Worm (Caenorhabditis elegans) whole organism, L2 larva: ENCODE results near the gene Y105C5A.1273.
"Not testable (repeated sequence)": the region's sequence is repeated elsewhere in the genome, so short reads cannot be mapped to it uniquely, and the experiment has no call there.

Source experiments
- R02D3.7 ChIP-seq: fragments of 150-350 bp; optimal IDR thresholded peaks from 2 replicates; lab custom pipeline; 2014; ENCODE audit warnings: missing biosample characterization, missing genetic modification characterization
- Y55F3AM.14 ChIP-seq: fragments of 200-800 bp; sonication (Bioruptor generic); optimal IDR thresholded peaks from 2 replicates; lab custom pipeline; 2018; ENCODE audit warnings: mild to moderate bottlenecking, missing genetic modification characterization, missing compliant biosample characterization
- ZK546.5 ChIP-seq: sonication (generic microtip); optimal IDR thresholded peaks from 2 replicates; lab custom pipeline; 2017; ENCODE audit warnings: missing biosample characterization, missing genetic modification characterization
- alr-1 ChIP-seq: fragments of 150-350 bp; optimal IDR thresholded peaks from 2 replicates; lab custom pipeline; 2014; ENCODE audit warnings: missing biosample characterization, missing genetic modification characterization
- ama-1 ChIP-seq: fragments of 150-350 bp; optimal IDR thresholded peaks from 2 replicates; lab custom pipeline; 2018; ENCODE audit warnings: inconsistent platforms
- ceh-16 ChIP-seq: fragments of 150-350 bp; optimal IDR thresholded peaks from 2 replicates; lab custom pipeline; 2014; ENCODE audit warnings: missing biosample characterization, missing genetic modification characterization
- ceh-82 ChIP-seq: fragments of 150-350 bp; optimal IDR thresholded peaks from 2 replicates; lab custom pipeline; 2014; ENCODE audit warnings: missing biosample characterization, missing genetic modification characterization
- egl-27 ChIP-seq: sonication (generic microtip); optimal IDR thresholded peaks from 3 replicates; lab custom pipeline; 2017; ENCODE audit warnings: missing biosample characterization, missing genetic modification reagents, missing genetic modification characterization
- elt-1 ChIP-seq: fragments of 150-350 bp; optimal IDR thresholded peaks from 2 replicates; lab custom pipeline; 2014; ENCODE audit warnings: missing biosample characterization, missing genetic modification characterization
- elt-3 ChIP-seq: sonication (generic microtip); optimal IDR thresholded peaks from 2 replicates; lab custom pipeline; 2017; ENCODE audit warnings: missing biosample characterization, missing genetic modification characterization
- gmeb-1 ChIP-seq: fragments of 150-350 bp; optimal IDR thresholded peaks from 2 replicates; lab custom pipeline; 2014; ENCODE audit warnings: missing biosample characterization, missing genetic modification characterization
- lin-11 ChIP-seq: fragments of 150-350 bp; sonication (generic microtip); optimal IDR thresholded peaks from 2 replicates; lab custom pipeline; 2014; ENCODE audit warnings: missing biosample characterization, missing genetic modification characterization, inconsistent platforms, mixed read lengths
- lin-13 ChIP-seq: fragments of 150-350 bp; optimal IDR thresholded peaks from 2 replicates; lab custom pipeline; 2014; ENCODE audit warnings: missing biosample characterization, missing genetic modification reagents, missing genetic modification characterization
- lin-39 ChIP-seq: fragments of 150-350 bp; optimal IDR thresholded peaks from 2 replicates; lab custom pipeline; 2014; ENCODE audit warnings: missing biosample characterization, missing genetic modification reagents, missing genetic modification characterization
- mab-5 ChIP-seq: fragments of 150-350 bp; optimal IDR thresholded peaks from 2 replicates; lab custom pipeline; 2014; ENCODE audit warnings: missing biosample characterization, missing genetic modification characterization
- mbf-1 ChIP-seq: sonication (generic microtip); optimal IDR thresholded peaks from 2 replicates; lab custom pipeline; 2017; ENCODE audit warnings: missing biosample characterization, missing genetic modification characterization
- mdl-1 ChIP-seq, 2 experiments: fragments of 150-350 bp in 1 of 2; sonication (generic microtip) in 1 of 2; optimal IDR thresholded peaks; 2 replicates each; lab custom pipeline; 2017; ENCODE audit warnings: missing biosample characterization in 2 of 2, missing genetic modification characterization in 2 of 2
- nhr-11 ChIP-seq: fragments of 150-350 bp; optimal IDR thresholded peaks from 2 replicates; lab custom pipeline; 2014; ENCODE audit warnings: missing biosample characterization, missing genetic modification characterization
- nhr-12 ChIP-seq: fragments of 150-350 bp; optimal IDR thresholded peaks from 2 replicates; lab custom pipeline; 2014; ENCODE audit warnings: missing biosample characterization, missing genetic modification characterization
- nhr-129 ChIP-seq: fragments of 150-350 bp; optimal IDR thresholded peaks from 2 replicates; lab custom pipeline; 2014; ENCODE audit warnings: missing biosample characterization, missing genetic modification characterization
- nhr-21 ChIP-seq: fragments of 150-350 bp; optimal IDR thresholded peaks from 2 replicates; lab custom pipeline; 2014; ENCODE audit warnings: missing biosample characterization, missing genetic modification characterization
- nhr-6 ChIP-seq: fragments of 150-350 bp; optimal IDR thresholded peaks from 2 replicates; lab custom pipeline; 2014; ENCODE audit warnings: missing biosample characterization, missing genetic modification characterization
- nhr-77 ChIP-seq: fragments of 150-350 bp; optimal IDR thresholded peaks from 2 replicates; lab custom pipeline; 2014; ENCODE audit warnings: missing biosample characterization, missing genetic modification characterization
- sem-4 ChIP-seq: fragments of 150-350 bp; optimal IDR thresholded peaks from 2 replicates; lab custom pipeline; 2014; ENCODE audit warnings: missing biosample characterization, missing genetic modification reagents, missing genetic modification characterization
- skn-1 ChIP-seq: sonication (generic microtip); optimal IDR thresholded peaks from 2 replicates; lab custom pipeline; 2017; ENCODE audit warnings: missing biosample characterization, missing genetic modification characterization
- sma-9 ChIP-seq, 2 experiments: fragments of 150-350 bp in 1 of 2; sonication (generic microtip) in 1 of 2; optimal IDR thresholded peaks; 2 replicates each; lab custom pipeline; 2014 to 2016; ENCODE audit warnings: missing genetic modification characterization in 2 of 2, mild to moderate bottlenecking in 1 of 2, missing biosample characterization in 1 of 2, missing compliant biosample characterization in 1 of 2, missing genetic modification reagents in 1 of 2, moderate library complexity in 1 of 2
- snpc-4 ChIP-seq: fragments of 150-350 bp; optimal IDR thresholded peaks from 2 replicates; lab custom pipeline; 2014; ENCODE audit warnings: missing biosample characterization, missing genetic modification characterization
- unc-55 ChIP-seq: fragments of 150-350 bp; sonication (generic microtip); optimal IDR thresholded peaks from 3 replicates; lab custom pipeline; 2014; ENCODE audit warnings: missing biosample characterization, missing genetic modification reagents, missing genetic modification characterization
- unc-62 ChIP-seq: fragments of 150-350 bp; optimal IDR thresholded peaks from 2 replicates; lab custom pipeline; 2014; ENCODE audit warnings: missing biosample characterization, missing genetic modification reagents, missing genetic modification characterization
- zag-1 ChIP-seq: fragments of 150-350 bp; optimal IDR thresholded peaks from 2 replicates; lab custom pipeline; 2014; ENCODE audit warnings: missing biosample characterization, missing genetic modification characterization
- ztf-11 ChIP-seq: sonication (generic microtip); optimal IDR thresholded peaks from 2 replicates; lab custom pipeline; 2017; ENCODE audit warnings: missing biosample characterization, missing genetic modification characterization
- ztf-4 ChIP-seq: fragments of 150-350 bp; optimal IDR thresholded peaks from 2 replicates; lab custom pipeline; 2014; ENCODE audit warnings: missing biosample characterization, missing genetic modification characterization

The Y105C5A.1273 gene

DNA sequence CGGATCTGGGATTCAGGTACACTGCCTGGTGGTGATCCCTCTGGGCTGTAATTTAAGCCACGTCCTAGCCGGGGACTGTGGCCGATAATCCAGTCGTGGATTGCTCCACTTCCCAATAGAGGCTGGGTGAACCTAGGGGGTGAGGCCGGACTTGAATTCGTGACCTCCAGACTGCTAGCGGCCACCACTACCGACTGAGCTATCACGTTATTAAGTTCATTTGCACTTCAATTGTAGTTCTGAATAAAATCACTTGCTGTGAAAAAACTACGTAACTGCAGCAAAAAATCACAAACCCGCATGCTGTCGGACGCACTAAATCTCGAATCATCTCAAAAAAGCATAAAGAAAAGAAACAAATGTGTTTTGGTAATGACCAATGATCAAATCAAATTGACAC, at the start of gene Y105C5A.1273:
Gene Y105C5A.1273, plus strand, starts transcription at position 301 of the 400 bp plus-strand sequence.
- TF ChIP-seq ceh-16, sem-4, lin-11 (tag; lab: Kevin White, UChicago): not testable (repeated sequence)

DNA sequence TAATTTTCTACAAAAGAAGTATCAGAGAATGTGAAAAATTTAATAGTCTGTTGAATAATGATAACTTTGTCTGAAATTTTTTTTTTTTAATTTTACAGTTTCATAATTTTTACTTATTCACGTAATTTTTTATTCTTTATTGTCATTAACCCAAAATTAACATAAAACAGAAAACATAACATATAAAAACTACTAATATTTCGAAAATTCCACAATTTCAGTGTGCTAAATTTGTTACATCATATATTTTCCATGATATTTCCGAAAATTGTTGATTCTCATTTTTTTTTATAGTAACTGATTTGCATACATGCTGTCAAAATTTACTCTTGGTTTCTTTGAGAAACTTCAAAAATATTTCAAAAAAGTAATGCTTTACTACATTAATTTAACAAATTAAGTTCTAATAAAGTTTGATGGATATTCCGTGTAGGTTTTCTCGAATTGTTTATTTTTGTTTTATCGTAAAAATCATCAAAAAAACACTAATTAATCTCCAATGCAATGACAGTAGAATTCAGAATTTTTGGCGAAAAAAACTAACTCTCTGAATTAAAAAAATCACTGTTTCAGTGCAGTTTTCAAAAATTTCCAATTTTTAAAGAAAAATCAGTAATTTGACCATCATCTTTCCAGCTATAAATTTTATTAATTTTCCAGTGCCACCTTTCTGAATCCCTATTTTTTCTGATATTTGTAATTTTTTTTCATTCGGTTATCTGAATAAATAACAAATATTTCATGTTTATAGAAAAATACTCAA, 40.8 kb upstream of the Y105C5A.1273 start:
- TF ChIP-seq snpc-4 (no peak), lin-11 (tag; lab: Kevin White, UChicago) (no peak), lin-13 (no peak), mdl-1 (tag; optimal IDR thresholded peaks at IDR 0.05; lab: Kevin White, UChicago) (no peak), elt-3 (tag; lab: Kevin White, UChicago) (no peak), egl-27 (tag; lab: Kevin White, UChicago) (no peak), nhr-21 (tag; lab: Kevin White, UChicago) (no peak), alr-1 (no peak), zag-1 (tag; lab: Kevin White, UChicago) (no peak), nhr-12 (tag; lab: Kevin White, UChicago) (no peak), R02D3.7 (tag; lab: Kevin White, UChicago) (no peak), mab-5 (no peak)

DNA sequence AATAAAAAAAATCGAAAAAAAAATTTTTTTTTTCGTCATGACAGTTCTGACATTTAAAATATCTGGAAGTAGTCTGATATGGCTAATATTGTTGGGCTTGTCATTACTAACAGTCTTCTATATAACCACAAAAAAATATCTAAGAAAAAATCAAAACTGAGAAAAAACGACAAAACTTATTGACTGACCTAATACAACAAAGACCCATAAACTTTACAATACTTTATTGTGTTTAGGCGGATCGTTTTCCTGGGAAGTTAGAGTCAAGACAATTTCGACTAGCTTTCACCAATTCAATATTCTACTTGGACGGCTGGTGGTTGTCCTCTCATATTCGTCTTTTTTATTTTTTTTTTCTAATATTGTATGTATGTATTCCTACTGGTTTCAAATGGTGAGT, 38.8 kb upstream of the Y105C5A.1273 start, which contains the start of gene Y105C5A.1285:
Gene Y105C5A.1285, plus strand, starts transcription at position 301 of the 400 bp plus-strand sequence.
- not testable (repeated sequence) for TF ChIP-seq ztf-4 (tag; lab: Kevin White, UChicago); nhr-6; snpc-4

DNA sequence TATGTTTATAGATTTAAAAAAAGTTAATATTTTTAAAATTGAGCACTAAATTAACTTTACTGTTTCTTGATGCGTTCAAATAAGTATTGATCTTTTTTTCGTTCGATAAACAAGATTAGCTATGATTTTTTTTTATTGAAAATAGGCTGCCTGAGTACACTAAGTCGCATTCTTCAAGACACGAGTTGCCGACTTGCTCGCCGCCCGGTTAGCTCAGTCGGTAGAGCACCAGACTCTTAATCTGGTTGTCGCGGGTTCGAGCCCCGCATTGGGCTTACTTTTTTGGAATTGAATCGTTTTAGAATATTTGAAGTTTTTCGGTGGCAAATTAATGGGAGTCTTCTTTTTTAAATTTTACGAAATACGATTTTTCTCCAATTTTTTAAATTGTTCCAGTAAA, 2.3 kb downstream of the Y105C5A.1273 start:
- TF ChIP-seq R02D3.7 (tag; lab: Kevin White, UChicago) (no peak), elt-1 (tag; lab: Kevin White, UChicago) (no peak), mab-5 (no peak), ceh-82 (tag; lab: Kevin White, UChicago) (no peak), snpc-4 (no peak), nhr-129 (tag; lab: Kevin White, UChicago) (no peak), unc-55 (GFP tag; lab: Kevin White, UChicago) (no peak), nhr-12 (tag; lab: Kevin White, UChicago) (no peak), unc-62 (GFP tag; lab: Kevin White, UChicago) (no peak), lin-39 (tag; lab: Kevin White, UChicago) (no peak), Y55F3AM.14 (GFP tag; lab: Kevin White, UChicago) (no peak)

DNA sequence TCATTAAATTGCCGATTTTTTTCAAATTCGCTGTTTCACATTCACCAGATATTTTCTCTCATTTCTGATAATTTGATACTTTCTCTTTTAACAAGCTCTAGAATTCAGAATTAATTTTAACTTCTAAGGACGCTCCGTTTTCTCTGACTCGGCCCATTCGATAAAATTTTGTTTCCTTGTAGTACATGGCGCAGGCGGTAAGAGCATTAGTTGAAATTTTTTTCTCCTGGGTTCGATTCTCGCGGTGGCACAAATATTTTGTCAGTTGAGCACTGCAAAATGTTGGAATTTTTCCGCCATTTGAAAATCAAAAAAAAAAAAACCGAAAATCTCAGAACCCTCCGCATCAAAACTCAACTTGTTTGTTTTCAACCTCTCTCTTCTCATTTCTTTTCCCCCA, 3.1 kb downstream of the Y105C5A.1273 start:
- TF ChIP-seq mbf-1 (no peak), nhr-21 (tag; lab: Kevin White, UChicago) (no peak), nhr-6 (no peak), nhr-11 (tag; lab: Kevin White, UChicago) (no peak), unc-62 (GFP tag; lab: Kevin White, UChicago) (no peak), skn-1 (no peak), ztf-4 (tag; lab: Kevin White, UChicago) (no peak), R02D3.7 (tag; lab: Kevin White, UChicago) (no peak), elt-3 (tag; lab: Kevin White, UChicago) (no peak), zag-1 (tag; lab: Kevin White, UChicago) (no peak), ama-1 (no peak), sma-9 (GFP tag; optimal IDR thresholded peaks at IDR 0.05; lab: Kevin White, UChicago) (no peak), sma-9 (tag; optimal IDR thresholded peaks at IDR 0.05; lab: Kevin White, UChicago) (no peak), egl-27 (tag; lab: Kevin White, UChicago) (no peak), ZK546.5 (tag; lab: Kevin White, UChicago) (no peak), ztf-11 (tag; lab: Kevin White, UChicago) (no peak), mdl-1 (tag; optimal IDR thresholded peaks at IDR 0.05; lab: Kevin White, UChicago) (no peak), gmeb-1 (no peak), nhr-77 (tag; lab: Kevin White, UChicago) (no peak)
